Fruit fly (Drosophila melanogaster) ovary, adult (tissue): Measurements from ENCODE around the gene CG10680.

Experiments
- CG17801 ChIP-seq: fragments of 200-800 bp; optimal IDR thresholded peaks from 2 replicates; lab custom pipeline; 2019; ENCODE audit warnings: missing biosample characterization, mild to moderate bottlenecking, missing genetic modification characterization, moderate library complexity; ENCODE audit not compliant: partially characterized antibody

Gene CG10680

DNA sequence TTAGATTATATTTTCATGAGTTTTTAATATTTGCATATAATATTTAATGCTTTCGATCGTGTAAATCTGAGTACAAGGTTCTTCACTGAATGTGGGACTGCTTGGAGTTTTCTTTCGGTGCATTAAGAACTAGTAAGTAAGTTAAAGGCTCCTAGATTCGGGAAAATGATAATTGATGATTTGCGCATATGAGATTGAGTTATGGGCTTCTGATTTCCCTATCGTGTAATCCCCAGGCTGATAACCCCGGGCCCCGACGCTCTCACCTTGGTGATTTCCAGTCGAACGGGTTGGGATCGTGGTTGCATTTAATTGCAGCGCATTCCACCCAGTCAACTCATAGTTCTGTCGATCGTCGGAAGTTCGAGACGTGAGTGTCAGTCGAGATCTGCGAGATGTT, at the start of gene CG10680:
CG10680 (plus strand) TSS at position 301 of the 400 bp plus-strand sequence.
- TF ChIP-seq CG17801 (GFP tag; lab: Kevin White, UChicago): no peak

DNA sequence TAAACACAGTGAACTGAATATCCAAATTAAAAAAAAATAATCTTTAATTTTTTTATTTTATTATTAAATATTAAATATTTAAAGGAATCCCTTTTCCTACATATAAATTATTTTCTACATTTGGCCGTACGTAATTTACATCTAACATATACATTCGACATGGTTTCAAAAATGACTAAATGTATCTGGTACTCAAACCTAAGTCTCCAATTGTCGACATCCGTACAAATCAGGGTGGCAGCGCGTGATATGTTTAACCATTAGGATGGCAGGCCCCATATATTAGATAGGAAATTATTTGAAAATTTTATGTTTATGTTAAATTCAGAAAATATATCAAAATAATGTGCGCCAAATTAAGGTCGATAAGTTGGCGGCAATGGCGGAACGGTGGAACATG, 48.7 kb upstream of the CG10680 start:
- no peak for TF ChIP-seq CG17801 (GFP tag; lab: Kevin White, UChicago)

DNA sequence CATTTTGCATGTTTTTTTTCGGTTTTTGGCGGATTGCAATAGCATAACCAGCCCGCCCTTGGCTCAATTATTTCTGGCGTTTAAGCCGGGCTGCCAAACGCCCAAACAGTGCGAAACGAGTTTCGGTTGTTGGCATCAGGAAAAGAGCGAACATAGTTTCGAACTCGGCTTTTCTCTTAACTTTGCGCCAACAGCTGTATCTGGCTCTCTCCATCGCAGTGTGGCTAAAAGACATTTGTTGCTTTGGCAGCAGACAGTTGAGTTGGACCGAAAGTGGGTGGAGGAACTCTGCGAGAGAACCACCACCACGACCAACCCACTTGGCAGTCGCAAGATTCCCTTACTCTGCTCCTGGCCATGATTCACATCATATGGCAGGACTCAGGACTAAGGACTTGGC, 47.0 kb upstream of the CG10680 start:
- TF ChIP-seq CG17801 (GFP tag; lab: Kevin White, UChicago): no peak

DNA sequence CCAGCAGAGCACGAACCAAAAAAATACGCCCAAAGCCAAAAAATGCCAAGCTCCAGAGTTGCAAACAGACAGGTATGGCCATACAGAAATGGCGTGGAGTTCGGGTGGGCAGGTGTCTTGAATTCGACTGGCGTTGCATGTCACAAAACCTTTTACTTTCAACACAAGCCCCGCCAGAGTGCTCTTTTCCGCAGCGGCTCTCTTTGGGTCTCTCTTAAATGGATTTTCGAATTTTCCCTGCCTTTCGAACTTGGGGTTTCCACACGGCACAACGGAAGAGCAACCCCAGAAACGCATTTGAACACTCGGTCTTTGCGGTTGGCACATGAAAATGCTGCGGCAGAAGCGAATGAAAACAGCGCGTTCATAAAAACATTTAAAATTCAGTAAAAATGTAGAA, 46.1 kb upstream of the CG10680 start:
- TF ChIP-seq CG17801 (GFP tag; lab: Kevin White, UChicago): no peak

DNA sequence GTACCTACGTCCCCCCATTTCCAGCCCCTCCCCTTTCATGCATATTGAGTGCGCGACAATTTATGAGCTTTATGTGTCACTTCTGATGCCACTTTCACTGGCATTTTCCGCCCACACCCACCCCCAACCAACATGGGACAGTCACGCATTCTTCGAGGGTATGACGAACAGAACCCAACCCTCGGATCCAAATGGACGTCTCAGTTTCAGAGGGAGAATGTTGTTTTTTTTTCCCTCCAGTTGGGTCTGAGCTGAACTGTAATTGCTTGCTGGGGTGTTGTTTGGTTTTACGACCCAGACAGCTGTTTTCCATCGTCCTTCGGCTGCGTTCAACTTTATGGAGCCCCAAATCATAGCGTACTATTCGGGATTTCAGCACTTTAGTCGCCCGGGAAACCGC, 40.1 kb upstream of the CG10680 start:
- no peak for TF ChIP-seq CG17801 (GFP tag; lab: Kevin White, UChicago)

DNA sequence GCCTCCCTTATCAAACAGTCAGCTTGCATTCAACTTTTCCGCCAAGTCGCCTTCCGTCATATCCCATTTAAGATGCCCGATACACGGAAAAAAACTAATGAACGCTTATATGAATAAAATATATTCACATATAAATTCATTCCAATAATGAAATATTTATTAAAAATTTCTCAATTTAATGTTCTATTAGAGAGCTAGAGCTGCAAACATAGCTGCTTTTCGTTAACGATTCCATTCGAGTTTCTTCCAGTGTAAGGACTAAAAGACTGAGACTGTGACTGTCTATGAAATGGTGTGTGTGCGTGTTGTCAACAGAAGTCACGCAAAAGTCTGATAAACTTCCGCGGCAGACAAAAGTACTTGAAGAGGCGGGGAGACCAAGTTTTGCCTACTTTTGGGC, 33.8 kb upstream of the CG10680 start:
- no peak for TF ChIP-seq CG17801 (GFP tag; lab: Kevin White, UChicago)

DNA sequence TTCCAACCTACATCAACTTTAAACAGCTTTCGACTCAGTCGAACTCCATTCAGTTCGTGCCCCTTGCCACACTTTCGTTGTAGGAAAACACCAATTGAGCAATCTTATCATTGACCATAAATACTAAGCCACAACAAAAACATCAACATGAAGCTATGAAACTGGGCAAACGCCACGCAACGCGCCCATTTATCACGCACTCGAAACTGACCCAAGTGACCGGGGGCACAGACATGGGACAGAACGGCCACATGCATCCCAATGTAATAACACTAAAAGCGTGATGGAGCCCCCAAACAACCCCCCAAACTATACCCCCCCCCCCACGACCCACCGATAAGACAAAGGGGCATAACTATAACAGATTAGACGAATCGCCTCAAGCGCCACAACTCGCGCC, 31.4 kb upstream of the CG10680 start:
- TF ChIP-seq CG17801 (GFP tag; lab: Kevin White, UChicago): no peak

DNA sequence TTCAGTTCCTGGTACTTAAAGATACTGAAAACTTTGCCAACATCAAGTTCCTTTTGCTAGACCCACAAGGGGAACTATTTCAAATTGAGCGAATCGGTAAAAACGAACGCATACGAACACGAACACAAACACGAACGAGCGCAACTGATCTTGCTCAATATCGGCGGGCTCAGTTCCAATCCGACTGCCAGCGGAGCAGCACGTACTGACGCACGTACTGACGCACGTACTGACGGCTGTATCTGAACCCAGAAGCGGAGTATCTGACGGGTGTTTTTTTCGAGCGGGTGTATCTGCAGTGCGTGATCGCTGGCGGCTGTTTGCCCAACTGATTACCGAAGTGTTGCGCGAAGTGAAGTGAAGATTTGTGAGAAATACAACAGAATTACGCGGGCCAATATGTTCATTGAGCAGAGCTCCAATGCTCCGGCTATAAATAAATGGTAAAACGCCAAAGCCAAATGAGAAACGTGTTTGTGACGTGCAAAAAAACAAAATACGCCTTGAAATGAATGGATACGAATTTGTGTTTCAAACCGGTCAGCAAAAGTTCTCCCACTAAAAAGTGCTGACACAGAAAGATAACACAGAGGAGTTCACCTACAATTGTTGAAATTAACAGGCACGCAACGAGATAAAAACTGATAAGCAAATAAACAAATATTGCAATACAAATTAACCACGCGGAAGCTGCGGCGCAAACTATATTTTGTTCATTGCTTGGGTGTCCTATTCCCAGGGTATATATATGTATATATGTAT, 28.7 kb upstream of the CG10680 start:
- no peak for TF ChIP-seq CG17801 (GFP tag; lab: Kevin White, UChicago)

DNA sequence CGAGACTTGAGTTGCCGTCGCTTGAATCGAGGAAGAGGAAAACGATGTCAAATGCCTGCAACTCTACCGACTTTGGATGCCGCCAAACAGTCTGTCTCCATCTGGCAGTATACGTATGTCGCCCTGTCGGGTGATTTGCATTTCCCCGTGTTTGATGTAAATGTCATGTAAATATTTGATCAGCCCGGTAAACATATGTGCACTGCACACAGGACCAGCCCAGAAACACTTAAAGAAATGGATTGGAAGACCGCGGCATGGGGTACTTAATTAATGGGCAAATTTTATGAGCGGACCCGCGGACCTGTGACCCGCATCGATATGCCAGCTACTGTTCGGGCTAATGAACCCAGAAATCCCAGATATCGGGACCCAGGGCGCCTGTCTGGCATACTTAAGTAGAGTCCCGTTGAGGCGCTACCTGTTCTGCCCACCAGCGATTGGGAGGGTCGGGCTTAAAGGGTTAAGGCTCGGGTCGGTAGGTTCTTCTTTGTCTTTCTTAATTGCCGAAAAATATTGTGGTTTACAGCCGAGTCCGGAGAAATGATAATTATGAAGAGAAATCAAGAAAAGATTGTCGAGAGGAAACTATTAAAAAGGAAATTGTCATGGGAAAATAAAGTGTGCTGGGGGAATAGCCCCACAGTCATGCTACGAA, 26.0 kb upstream of the CG10680 start:
- TF ChIP-seq CG17801 (GFP tag; lab: Kevin White, UChicago): no peak

DNA sequence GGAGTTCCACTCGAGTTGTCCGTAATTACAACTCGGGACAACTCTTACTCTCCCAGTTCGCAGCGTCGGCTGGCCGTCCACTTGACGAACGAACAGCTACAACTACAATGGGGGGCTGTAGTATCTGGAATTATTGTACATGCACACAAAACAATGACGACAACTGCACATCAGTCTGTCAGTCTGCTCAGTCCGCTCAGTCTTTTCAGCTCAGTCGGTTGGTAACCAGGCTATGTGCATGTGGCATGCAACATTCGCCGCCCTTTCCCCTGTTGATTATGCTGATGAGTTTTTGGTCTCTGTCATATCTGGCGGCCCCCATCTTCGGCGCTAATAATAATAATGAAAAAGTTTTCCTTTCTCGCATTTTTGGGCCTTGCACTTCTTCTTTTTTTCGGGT, 23.9 kb upstream of the CG10680 start:
- TF ChIP-seq CG17801 (GFP tag; lab: Kevin White, UChicago): no peak

DNA sequence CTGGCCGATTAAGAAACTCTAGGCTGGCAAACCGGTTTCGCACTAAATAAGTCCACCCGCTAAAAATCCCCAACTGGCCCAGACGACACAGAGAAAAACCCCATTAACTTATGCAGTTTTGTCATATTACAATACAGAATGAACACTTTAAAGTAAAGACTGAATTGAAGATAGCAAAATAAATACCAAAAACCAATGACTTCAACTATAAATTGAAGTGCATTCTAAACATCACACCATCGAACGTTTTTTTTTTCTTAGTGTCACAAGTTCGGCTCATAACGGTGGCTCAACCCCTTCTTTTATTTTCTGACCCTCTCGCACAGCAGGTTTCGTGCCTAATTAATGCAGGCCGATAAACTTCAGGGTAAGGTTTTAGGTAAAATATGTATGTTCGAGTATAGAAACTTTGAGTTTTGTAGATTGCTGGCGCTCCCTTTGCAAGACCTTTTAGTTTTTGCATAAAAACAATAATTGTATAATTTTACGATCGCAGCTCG, 22.5 kb upstream of the CG10680 start:
- TF ChIP-seq CG17801 (GFP tag; lab: Kevin White, UChicago): no peak

DNA sequence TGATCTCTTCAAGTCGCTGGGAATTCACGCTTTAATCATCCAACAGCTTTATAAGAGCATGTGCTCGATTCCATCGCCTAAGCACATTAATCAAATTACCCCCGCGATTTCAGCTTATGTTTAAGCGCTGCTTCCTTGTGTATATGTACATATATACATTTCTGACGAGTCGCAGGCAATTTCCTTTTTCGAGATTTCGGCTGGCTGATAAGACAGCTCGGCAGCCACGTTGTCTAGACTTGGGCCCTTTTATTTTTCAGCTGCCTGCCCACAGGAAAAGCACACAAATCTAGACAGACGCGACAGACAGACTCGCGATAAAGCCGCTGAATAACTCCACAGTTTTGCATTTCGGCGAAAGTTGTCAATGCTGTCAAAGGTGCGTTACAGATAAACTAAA, 21.4 kb upstream of the CG10680 start:
- no peak for TF ChIP-seq CG17801 (GFP tag; lab: Kevin White, UChicago)

DNA sequence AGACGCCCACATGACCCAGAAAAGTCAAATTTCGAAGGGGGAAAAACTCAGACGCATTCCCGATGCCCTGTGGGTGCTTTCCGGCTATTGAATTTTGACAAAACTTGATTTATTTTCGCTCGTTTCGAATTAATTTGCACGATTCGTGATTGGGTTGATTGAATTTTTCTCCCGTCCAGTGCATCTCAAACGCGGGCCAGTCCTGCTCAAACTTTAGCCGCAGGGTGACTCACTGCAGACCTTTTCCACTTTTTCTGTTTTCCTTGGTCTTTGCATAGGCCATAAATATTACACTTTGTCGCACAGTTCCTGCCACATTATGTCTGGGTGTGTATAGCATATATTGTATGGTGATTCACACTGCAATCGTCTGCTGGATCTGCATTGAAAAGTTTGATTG, 20.8 kb upstream of the CG10680 start:
- TF ChIP-seq CG17801 (GFP tag; lab: Kevin White, UChicago): no peak

DNA sequence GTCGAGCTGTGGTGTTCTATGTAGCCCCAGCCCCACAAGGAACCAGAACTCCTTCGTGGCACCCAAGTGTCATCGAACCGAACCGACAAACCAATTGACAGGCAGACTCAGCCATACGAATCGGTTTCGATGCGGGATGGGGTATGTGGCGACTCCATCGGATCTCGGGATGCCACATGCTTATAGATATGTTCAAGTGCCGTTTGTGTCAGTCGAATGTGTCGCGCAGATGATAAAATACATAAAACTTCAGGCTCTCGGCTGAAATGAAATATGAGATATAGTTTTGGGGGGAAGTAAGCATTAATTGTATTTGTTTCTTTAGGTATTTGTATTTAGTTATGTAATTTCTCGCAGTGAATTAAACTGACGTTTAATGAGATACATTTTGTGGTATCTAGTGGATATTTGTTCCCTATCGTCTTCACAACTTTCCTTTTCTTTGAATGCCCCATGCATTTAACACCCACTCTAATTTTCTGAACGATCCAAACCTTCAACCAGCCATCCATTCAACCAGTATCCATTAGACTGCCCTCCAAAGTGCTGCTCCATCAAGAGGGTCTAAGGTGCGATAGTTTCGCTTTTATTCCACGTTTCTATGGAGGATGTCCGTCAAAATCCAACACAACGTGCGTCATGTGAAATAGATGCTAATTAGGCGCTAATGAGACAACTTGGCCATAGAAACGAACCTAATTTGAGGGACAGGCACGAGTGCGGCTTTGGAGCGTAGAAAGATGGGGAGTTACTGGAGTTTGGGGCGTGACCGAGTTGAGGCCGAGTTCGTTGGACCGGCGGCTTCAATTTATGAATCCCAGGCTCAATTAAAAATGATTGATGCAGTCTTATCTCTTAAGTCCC, 19.4 kb upstream of the CG10680 start:
- TF ChIP-seq CG17801 (GFP tag; lab: Kevin White, UChicago): no peak

DNA sequence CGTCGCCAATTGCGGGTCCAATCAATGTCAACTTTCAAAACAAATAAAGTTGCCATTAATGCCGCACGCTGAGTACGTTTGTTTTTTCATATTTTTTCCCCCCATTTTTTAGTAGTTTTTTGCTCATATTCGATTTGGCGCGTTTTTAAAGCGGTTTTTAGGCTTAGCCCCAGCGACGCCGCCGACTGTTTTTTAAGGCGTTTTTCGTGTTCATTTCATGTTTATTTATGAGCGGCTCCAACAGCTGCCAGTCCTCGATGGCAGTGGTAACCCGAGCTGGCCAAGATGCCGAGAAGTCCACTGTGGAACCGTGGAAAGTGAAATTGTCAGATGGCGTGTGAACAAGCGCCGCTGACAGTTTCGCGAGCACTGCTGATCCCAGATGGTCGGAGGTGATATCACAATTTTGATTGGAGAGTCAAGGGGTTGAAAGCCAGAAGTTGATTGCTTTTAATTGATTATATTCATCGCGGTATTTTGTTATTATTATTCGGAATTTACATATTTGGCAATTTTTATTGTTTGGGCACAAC, 15.9 kb upstream of the CG10680 start:
- no peak for TF ChIP-seq CG17801 (GFP tag; lab: Kevin White, UChicago)
